Worm (Caenorhabditis elegans) whole organism, L1 larva: ENCODE data around the gene col-153.

ENCODE experiments used
- F16B12.6 ChIP-seq: fragments of 150-350 bp; optimal IDR thresholded peaks from 2 replicates; lab custom pipeline; 2014; ENCODE audit warnings: missing biosample characterization, missing genetic modification characterization
- Y116A8C.19 ChIP-seq: sonication (generic microtip); optimal IDR thresholded peaks from 2 replicates; lab custom pipeline; 2016; ENCODE audit warnings: missing compliant biosample characterization, missing genetic modification characterization, borderline replicate concordance
- aha-1 ChIP-seq: fragments of 150-350 bp; optimal IDR thresholded peaks from 2 replicates; lab custom pipeline; 2014; ENCODE audit warnings: missing biosample characterization, missing genetic modification characterization
- blmp-1 ChIP-seq: fragments of 150-350 bp; optimal IDR thresholded peaks from 2 replicates; lab custom pipeline; 2014; ENCODE audit warnings: missing biosample characterization, missing genetic modification characterization
- ceh-63 ChIP-seq: fragments of 200-800 bp; sonication (Bioruptor generic); optimal IDR thresholded peaks from 2 replicates; lab custom pipeline; 2018; ENCODE audit warnings: mild to moderate bottlenecking, missing genetic modification characterization, missing compliant biosample characterization
- ceh-8 ChIP-seq: fragments of 200-800 bp; sonication (Bioruptor generic); optimal IDR thresholded peaks from 2 replicates; lab custom pipeline; 2018; ENCODE audit warnings: mild to moderate bottlenecking, missing genetic modification characterization, moderate library complexity, missing compliant biosample characterization
- ceh-90 ChIP-seq: sonication (generic microtip); optimal IDR thresholded peaks from 2 replicates; lab custom pipeline; 2016; ENCODE audit warnings: missing genetic modification characterization, missing compliant biosample characterization
- ces-1 ChIP-seq: fragments of 150-350 bp; optimal IDR thresholded peaks from 2 replicates; lab custom pipeline; 2014; ENCODE audit warnings: missing biosample characterization, missing genetic modification reagents, missing genetic modification characterization
- dpl-1 ChIP-seq, 3 experiments: fragments of 150-350 bp in 2 of 3; sonication (generic microtip) in 1 of 3; optimal IDR thresholded peaks; 2 replicates each; lab custom pipeline; 2014 to 2017; ENCODE audit warnings: missing biosample characterization in 3 of 3, missing genetic modification characterization in 3 of 3, missing genetic modification reagents in 3 of 3
- efl-1 ChIP-seq, 4 experiments: fragments of 150-350 bp; optimal IDR thresholded peaks in 3 of 4; peaks in 1 of 4; 1 replicate in 1 of 4; 2 replicates in 3 of 4; lab custom pipeline; 2014; ENCODE audit warnings: missing biosample characterization in 2 of 4, missing genetic modification characterization in 2 of 4, missing genetic modification reagents in 2 of 4
- efl-3 ChIP-seq: fragments of 200-800 bp; sonication (Bioruptor generic); optimal IDR thresholded peaks from 2 replicates; lab custom pipeline; 2018; ENCODE audit warnings: mild to moderate bottlenecking, missing genetic modification characterization, missing compliant biosample characterization
- egl-27 ChIP-seq, 2 experiments: fragments of 150-350 bp in 1 of 2; sonication (generic microtip); optimal IDR thresholded peaks; 3 replicates each; lab custom pipeline; 2017 to 2018; ENCODE audit warnings: missing biosample characterization in 2 of 2, missing genetic modification characterization in 2 of 2, missing genetic modification reagents in 2 of 2
- elt-2 ChIP-seq: sonication (generic microtip); optimal IDR thresholded peaks from 2 replicates; lab custom pipeline; 2016; ENCODE audit warnings: missing genetic modification characterization, mild to moderate bottlenecking, inconsistent platforms, missing compliant biosample characterization, missing genetic modification reagents
- elt-3 ChIP-seq, 6 experiments: fragments of 150-350 bp in 1 of 6; sonication (generic microtip); optimal IDR thresholded peaks; 2 replicates each; lab custom pipeline; 2017 to 2018; ENCODE audit warnings: missing biosample characterization in 6 of 6, missing genetic modification characterization in 6 of 6, inconsistent platforms in 1 of 6
- fkh-10 ChIP-seq: sonication (generic microtip); optimal IDR thresholded peaks from 2 replicates; lab custom pipeline; 2017; ENCODE audit warnings: missing biosample characterization, missing genetic modification reagents, missing genetic modification characterization
- fkh-4 ChIP-seq: sonication (generic microtip); optimal IDR thresholded peaks from 2 replicates; lab custom pipeline; 2016; ENCODE audit warnings: missing compliant biosample characterization, missing genetic modification characterization, borderline replicate concordance
- fkh-8 ChIP-seq: sonication (generic microtip); optimal IDR thresholded peaks from 2 replicates; lab custom pipeline; 2016; ENCODE audit warnings: mild to moderate bottlenecking, missing genetic modification characterization, missing compliant biosample characterization
- fos-1 ChIP-seq: fragments of 150-350 bp; optimal IDR thresholded peaks from 2 replicates; lab custom pipeline; 2014; ENCODE audit warnings: missing biosample characterization, missing genetic modification characterization
- grh-1 ChIP-seq: fragments of 200-800 bp; sonication (Bioruptor generic); IDR thresholded peaks from 2 replicates; pipeline ENCODE4 v1.3.6; 2022; ENCODE audit warnings: missing genetic modification reagents, missing genetic modification characterization, missing compliant biosample characterization
- hlh-17 ChIP-seq: fragments of 200-800 bp; sonication (Bioruptor generic); optimal IDR thresholded peaks from 2 replicates; lab custom pipeline; 2018; ENCODE audit warnings: missing genetic modification characterization, mild to moderate bottlenecking, missing compliant biosample characterization, moderate library complexity, borderline replicate concordance
- hpl-2 ChIP-seq: fragments of 150-350 bp; optimal IDR thresholded peaks from 2 replicates; lab custom pipeline; 2014; ENCODE audit warnings: missing biosample characterization, missing genetic modification reagents, missing genetic modification characterization
- irx-1 ChIP-seq: sonication (generic microtip); optimal IDR thresholded peaks from 2 replicates; lab custom pipeline; 2016; ENCODE audit warnings: missing genetic modification characterization, missing compliant biosample characterization
- isw-1 ChIP-seq: fragments of 200-800 bp; sonication (Bioruptor generic); IDR thresholded peaks from 2 replicates; pipeline ENCODE4 v1.3.6; 2022; ENCODE audit warnings: missing genetic modification characterization, missing compliant biosample characterization
- lin-13 ChIP-seq: fragments of 150-350 bp; optimal IDR thresholded peaks from 2 replicates; lab custom pipeline; 2014; ENCODE audit warnings: missing biosample characterization, missing genetic modification reagents, missing genetic modification characterization
- lin-35 ChIP-seq, 2 experiments: fragments of 150-350 bp; optimal IDR thresholded peaks; 2 replicates each; lab custom pipeline; 2014; ENCODE audit warnings: missing biosample characterization in 2 of 2, missing genetic modification characterization in 2 of 2, missing genetic modification reagents in 2 of 2
- lir-3 ChIP-seq: sonication (generic microtip); optimal IDR thresholded peaks from 2 replicates; lab custom pipeline; 2016; ENCODE audit warnings: mild to moderate bottlenecking, missing genetic modification characterization, moderate library complexity, missing compliant biosample characterization; ENCODE audit not compliant: poor library complexity
- lsy-2 ChIP-seq, 2 experiments: fragments of 150-350 bp; optimal IDR thresholded peaks; 2 replicates each; lab custom pipeline; 2014; ENCODE audit warnings: missing biosample characterization in 2 of 2, missing genetic modification characterization in 2 of 2
- mab-9 ChIP-seq: fragments of 200-800 bp; sonication (Bioruptor generic); IDR thresholded peaks from 2 replicates; pipeline ENCODE4 v1.3.6; 2022; ENCODE audit warnings: missing genetic modification reagents, missing genetic modification characterization, missing compliant biosample characterization
- mdl-1 ChIP-seq, 2 experiments: fragments of 150-350 bp; optimal IDR thresholded peaks; 2 replicates each; lab custom pipeline; 2014 to 2017; ENCODE audit warnings: missing biosample characterization in 2 of 2, missing genetic modification characterization in 2 of 2, inconsistent platforms in 1 of 2
- mep-1 ChIP-seq: fragments of 150-350 bp; optimal IDR thresholded peaks from 2 replicates; lab custom pipeline; 2014; ENCODE audit warnings: missing biosample characterization, missing genetic modification characterization
- nhr-28 ChIP-seq: fragments of 150-350 bp; optimal IDR thresholded peaks from 2 replicates; lab custom pipeline; 2014; ENCODE audit warnings: missing biosample characterization, missing genetic modification characterization
- nhr-47 ChIP-seq: sonication (generic microtip); optimal IDR thresholded peaks from 2 replicates; lab custom pipeline; 2016; ENCODE audit warnings: mild to moderate bottlenecking, missing genetic modification characterization, moderate library complexity, missing compliant biosample characterization
- nhr-71 ChIP-seq: sonication (generic microtip); optimal IDR thresholded peaks from 2 replicates; lab custom pipeline; 2016; ENCODE audit warnings: mild to moderate bottlenecking, missing genetic modification characterization, moderate library complexity, missing compliant biosample characterization
- nhr-76 ChIP-seq: sonication (generic microtip); optimal IDR thresholded peaks from 2 replicates; lab custom pipeline; 2017; ENCODE audit warnings: missing biosample characterization, missing genetic modification characterization
- nhr-77 ChIP-seq: fragments of 150-350 bp; optimal IDR thresholded peaks from 2 replicates; lab custom pipeline; 2014; ENCODE audit warnings: missing biosample characterization, missing genetic modification characterization
- nhr-84 ChIP-seq: sonication (generic microtip); optimal IDR thresholded peaks from 2 replicates; lab custom pipeline; 2017; ENCODE audit warnings: missing biosample characterization, missing genetic modification characterization
- nhr-85 ChIP-seq: sonication (generic microtip); peaks from one replicate; lab custom pipeline; 2016; ENCODE audit warnings: missing genetic modification characterization, inconsistent platforms, missing compliant biosample characterization
- nhr-90 ChIP-seq: sonication (generic microtip); optimal IDR thresholded peaks from 2 replicates; lab custom pipeline; 2016; ENCODE audit warnings: mild to moderate bottlenecking, missing genetic modification characterization, missing compliant biosample characterization; ENCODE audit not compliant: poor library complexity
- pag-3 ChIP-seq: sonication (generic microtip); optimal IDR thresholded peaks from 2 replicates; lab custom pipeline; 2017; ENCODE audit warnings: missing genetic modification characterization, mild to moderate bottlenecking, missing compliant biosample characterization, antibody characterized with exemption, borderline replicate concordance; ENCODE audit not compliant: insufficient read depth
- pax-3 ChIP-seq: fragments of 200-800 bp; sonication (Bioruptor generic); optimal IDR thresholded peaks from 2 replicates; lab custom pipeline; 2018; ENCODE audit warnings: mild to moderate bottlenecking, missing genetic modification characterization, moderate library complexity, missing compliant biosample characterization
- skn-1 ChIP-seq: fragments of 150-350 bp; optimal IDR thresholded peaks from 2 replicates; lab custom pipeline; 2014; ENCODE audit warnings: missing biosample characterization, missing genetic modification characterization
- snpc-4 ChIP-seq: fragments of 150-350 bp; optimal IDR thresholded peaks from 2 replicates; lab custom pipeline; 2014; ENCODE audit warnings: missing biosample characterization, missing genetic modification characterization
- sptf-1 ChIP-seq: fragments of 150-350 bp; optimal IDR thresholded peaks from 2 replicates; lab custom pipeline; 2014; ENCODE audit warnings: missing biosample characterization, missing genetic modification characterization
- tlp-1 ChIP-seq: fragments of 150-350 bp; optimal IDR thresholded peaks from 2 replicates; lab custom pipeline; 2014; ENCODE audit warnings: missing biosample characterization, missing genetic modification characterization
- unc-30 ChIP-seq: sonication (generic microtip); optimal IDR thresholded peaks from 2 replicates; lab custom pipeline; 2017; ENCODE audit warnings: missing biosample characterization, missing genetic modification characterization
- unc-62 ChIP-seq: fragments of 150-350 bp; optimal IDR thresholded peaks from 2 replicates; lab custom pipeline; 2014; ENCODE audit warnings: missing biosample characterization, missing genetic modification reagents, missing genetic modification characterization
- unc-86 ChIP-seq: sonication (generic microtip); optimal IDR thresholded peaks from 2 replicates; lab custom pipeline; 2016; ENCODE audit warnings: missing genetic modification characterization, missing compliant biosample characterization
- unc-98 ChIP-seq: fragments of 200-800 bp; sonication (Bioruptor generic); IDR thresholded peaks from 2 replicates; pipeline ENCODE4 v1.3.6; 2022; ENCODE audit warnings: missing genetic modification characterization, missing compliant biosample characterization
- xbp-1 ChIP-seq: sonication (generic microtip); optimal IDR thresholded peaks from 2 replicates; lab custom pipeline; 2016; ENCODE audit warnings: missing genetic modification characterization, missing compliant biosample characterization
- ztf-11 ChIP-seq, 2 experiments: sonication (generic microtip); optimal IDR thresholded peaks; 2 replicates each; lab custom pipeline; 2016 to 2017; ENCODE audit warnings: missing genetic modification characterization in 2 of 2, missing biosample characterization in 1 of 2, missing compliant biosample characterization in 1 of 2
- ztf-4 ChIP-seq: fragments of 150-350 bp; optimal IDR thresholded peaks from 2 replicates; lab custom pipeline; 2014; ENCODE audit warnings: missing biosample characterization, missing genetic modification characterization

The col-153 gene

DNA sequence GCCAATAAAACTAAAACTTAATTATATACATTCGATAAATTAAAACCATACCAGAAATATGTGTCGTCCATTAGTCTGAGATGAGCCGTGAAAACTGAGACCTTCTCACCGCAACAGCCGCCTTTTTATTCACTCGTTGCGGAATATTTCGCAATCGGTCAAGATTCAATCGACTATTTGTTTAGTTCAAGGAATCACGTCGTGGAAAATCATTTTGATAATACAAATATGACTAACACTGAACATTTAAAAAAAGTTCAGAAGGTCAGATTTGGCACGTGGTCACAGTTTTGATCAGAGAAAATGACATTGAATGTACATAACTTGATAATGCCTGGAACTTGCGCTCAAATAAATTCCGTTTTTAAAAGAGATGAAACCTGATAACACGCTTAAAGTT lies 10.9 kb upstream of the col-153 start, which contains the start of gene F17C11.11 (continued):
- no peak for TF ChIP-seq lir-3
- TF ChIP-seq nhr-84 (tag; lab: Kevin White, UChicago): no peak
- TF ChIP-seq mep-1: peak; percentile 3
- TF ChIP-seq isw-1: no peak
- TF ChIP-seq mab-9 (GFP tag; lab: Robert Waterston, UW): no peak
- TF ChIP-seq elt-2 (tag; lab: Kevin White, UChicago): peak; percentile 73
- TF ChIP-seq ceh-63: no peak
- no peak for TF ChIP-seq unc-30 (tag; lab: Kevin White, UChicago)
- TF ChIP-seq pag-3 (tag; lab: Kevin White, UChicago): no peak
- no peak for TF ChIP-seq egl-27 (tag; optimal IDR thresholded peaks at IDR 0.05; lab: Kevin White, UChicago)
- TF ChIP-seq tlp-1: no peak
- no peak for TF ChIP-seq fkh-10 (GFP tag; lab: Kevin White, UChicago)
- TF ChIP-seq unc-86 (tag; lab: Kevin White, UChicago): no peak
- no peak for TF ChIP-seq lin-13 (GFP tag; lab: Kevin White, UChicago)
- TF ChIP-seq hpl-2: no peak
- TF ChIP-seq sptf-1 (tag; lab: Kevin White, UChicago): no peak
- TF ChIP-seq unc-62: no peak
- no peak for TF ChIP-seq ceh-8
- no peak for TF ChIP-seq unc-98 (GFP tag; lab: Robert Waterston, UW)
- no peak for TF ChIP-seq pax-3 (tag; lab: Kevin White, UChicago)
- no peak for TF ChIP-seq ces-1
- no peak for TF ChIP-seq nhr-90 (tag; lab: Kevin White, UChicago)
- peak in 1 of 3 experiments; percentile 12 for TF ChIP-seq dpl-1 (GFP tag; optimal IDR thresholded peaks at IDR 0.05; lab: Kevin White, UChicago)
- no peak for TF ChIP-seq elt-3 (tag; optimal IDR thresholded peaks at IDR 0.05; lab: Kevin White, UChicago)
- TF ChIP-seq skn-1 (tag; lab: Kevin White, UChicago): peak; percentile 72
- no peak for TF ChIP-seq lin-35 (GFP tag; optimal IDR thresholded peaks at IDR 0.05; lab: Kevin White, UChicago)
- TF ChIP-seq efl-3 (GFP tag; lab: Kevin White, UChicago): no peak
- no peak for TF ChIP-seq irx-1 (tag; lab: Kevin White, UChicago)
- TF ChIP-seq nhr-77: no peak
- no peak for TF ChIP-seq nhr-76
- TF ChIP-seq aha-1: no peak
- no peak for TF ChIP-seq hlh-17 (GFP tag; lab: Kevin White, UChicago)
- TF ChIP-seq fkh-4 (tag; lab: Kevin White, UChicago): no peak
- TF ChIP-seq nhr-47: no peak

DNA sequence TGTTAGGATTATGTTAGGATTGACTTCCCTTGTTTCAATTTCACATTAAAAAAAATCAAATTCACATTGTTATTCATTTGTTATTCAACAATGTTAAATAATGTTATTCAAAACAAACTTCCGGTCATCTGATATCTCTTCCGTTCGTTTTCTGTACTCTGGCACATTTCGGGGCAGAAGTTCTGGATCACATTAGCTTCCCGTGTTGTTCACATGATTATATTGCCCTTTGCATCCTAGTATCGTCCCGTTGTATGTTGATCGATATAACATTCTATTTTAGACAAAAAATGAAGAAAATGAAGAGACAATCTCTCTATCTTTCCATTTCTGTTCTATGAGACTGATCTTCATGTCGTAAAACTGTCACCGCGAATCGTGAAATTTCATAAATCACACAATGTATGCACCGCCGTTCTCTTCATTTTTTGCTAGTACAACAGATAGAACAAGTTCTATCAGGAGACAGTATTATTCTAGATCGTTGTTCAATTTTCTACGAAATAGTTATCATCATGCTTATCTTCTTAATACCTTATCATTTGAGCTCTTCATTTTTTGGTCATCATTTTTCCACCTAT lies 9.5 kb upstream of the col-153 start:
- TF ChIP-seq efl-1 (optimal IDR thresholded peaks at IDR 0.05; lab: Kevin White, UChicago) (no peak), efl-1 (GFP tag; optimal IDR thresholded peaks at IDR 0.05 in 1 of 2; lab: Kevin White, UChicago) (peak in 1 of 2 experiments; percentile 70), mdl-1 (tag; optimal IDR thresholded peaks at IDR 0.05; lab: Kevin White, UChicago) (peak in 1 of 2 experiments; percentile 19), ceh-90 (tag; lab: Kevin White, UChicago) (no peak), nhr-28 (no peak), ztf-4 (tag; lab: Kevin White, UChicago) (no peak), snpc-4 (tag; lab: Kevin White, UChicago) (no peak), ces-1 (no peak), nhr-47 (no peak), isw-1 (no peak), grh-1 (GFP tag; lab: Robert Waterston, UW) (peak; percentile 46; the same call in 1 of the 2 replicates), fkh-10 (GFP tag; lab: Kevin White, UChicago) (no peak), xbp-1 (no peak), nhr-71 (tag; lab: Kevin White, UChicago) (no peak), hlh-17 (GFP tag; lab: Kevin White, UChicago) (no peak), elt-2 (tag; lab: Kevin White, UChicago) (no peak), fkh-4 (tag; lab: Kevin White, UChicago) (no peak), sptf-1 (tag; lab: Kevin White, UChicago) (no peak), F16B12.6 (tag; lab: Kevin White, UChicago) (no peak), fkh-8 (tag; lab: Kevin White, UChicago) (no peak), nhr-76 (no peak), nhr-85 (tag; lab: Kevin White, UChicago) (peak; percentile 92), ztf-11 (tag; optimal IDR thresholded peaks at IDR 0.05; lab: Kevin White, UChicago) (no peak), lsy-2 (tag; optimal IDR thresholded peaks at IDR 0.05; lab: Kevin White, UChicago) (no peak), Y116A8C.19 (tag; lab: Kevin White, UChicago) (no peak), fos-1 (no peak), blmp-1 (tag; lab: Kevin White, UChicago) (peak; percentile 46)
